Fruit fly (Drosophila melanogaster) whole organism, embryonic: ENCODE results near the gene Pde9.

Source experiments
- Aef1 ChIP-seq: fragments of 200-800 bp; sonication (Bioruptor generic); IDR thresholded peaks from 3 replicates; pipeline ENCODE4 v1.3.6; 2022; ENCODE audit warnings: missing biosample characterization, missing genetic modification characterization
- Antp ChIP-seq: fragments of 200-800 bp; sonication (Bioruptor generic); optimal IDR thresholded peaks from 3 replicates; lab custom pipeline; 2016; ENCODE audit warnings: missing biosample characterization, missing genetic modification characterization
- Atf-2 ChIP-seq: fragments of 200-800 bp; sonication (Bioruptor generic); optimal IDR thresholded peaks from 2 replicates; lab custom pipeline; 2016; ENCODE audit warnings: missing biosample characterization, missing genetic modification characterization
- B-H1 ChIP-seq: fragments of 200-800 bp; sonication (Bioruptor generic); IDR thresholded peaks from 3 replicates; pipeline ENCODE4 v1.3.6; 2022; ENCODE audit warnings: missing biosample characterization, missing genetic modification characterization
- CG1024 ChIP-seq: fragments of 200-800 bp; sonication (Bioruptor generic); IDR thresholded peaks from 2 replicates; pipeline ENCODE4 v1.3.6; 2022; ENCODE audit warnings: missing biosample characterization, missing genetic modification characterization
- CG11093 ChIP-seq: fragments of 200-800 bp; sonication (Bioruptor generic); IDR thresholded peaks from 3 replicates; pipeline ENCODE4 v1.3.6; 2022; ENCODE audit warnings: missing biosample characterization, missing genetic modification characterization
- CG11504 ChIP-seq: fragments of 200-800 bp; sonication (Bioruptor generic); optimal IDR thresholded peaks from 3 replicates; lab custom pipeline; 2019; ENCODE audit warnings: missing biosample characterization, mild to moderate bottlenecking, missing genetic modification characterization, moderate library complexity
- CG12236 ChIP-seq: fragments of 200-800 bp; sonication (Bioruptor generic); optimal IDR thresholded peaks from 2 replicates; lab custom pipeline; 2016; ENCODE audit warnings: missing biosample characterization, missing genetic modification characterization
- CG13123 ChIP-seq: fragments of 200-800 bp; sonication (Bioruptor generic); optimal IDR thresholded peaks from 2 replicates; lab custom pipeline; 2016; ENCODE audit warnings: missing biosample characterization, missing genetic modification characterization
- CG15269 ChIP-seq: fragments of 200-800 bp; sonication (Bioruptor generic); optimal IDR thresholded peaks from 2 replicates; lab custom pipeline; 2018; ENCODE audit warnings: missing biosample characterization, mild to moderate bottlenecking, missing genetic modification characterization, moderate library complexity
- CG15479 ChIP-seq: fragments of 200-800 bp; sonication (Bioruptor generic); optimal IDR thresholded peaks from 3 replicates; lab custom pipeline; 2019; ENCODE audit warnings: missing biosample characterization, mild to moderate bottlenecking, missing genetic modification characterization, moderate library complexity
- CG17361 ChIP-seq: fragments of 200-800 bp; sonication (Bioruptor generic); IDR thresholded peaks from 3 replicates; pipeline ENCODE4 v1.3.6; 2022; ENCODE audit warnings: missing biosample characterization, missing genetic modification characterization
- CG2202 ChIP-seq: fragments of 200-800 bp; sonication (Bioruptor generic); optimal IDR thresholded peaks from 2 replicates; lab custom pipeline; 2018; ENCODE audit warnings: missing biosample characterization, mild to moderate bottlenecking, missing genetic modification characterization
- CG33557 ChIP-seq: fragments of 200-800 bp; sonication (Bioruptor generic); optimal IDR thresholded peaks from 2 replicates; lab custom pipeline; 2019; ENCODE audit warnings: missing biosample characterization, mild to moderate bottlenecking, missing genetic modification characterization, moderate library complexity
- CG4820 ChIP-seq: fragments of 200-800 bp; sonication (Bioruptor generic); optimal IDR thresholded peaks from 3 replicates; lab custom pipeline; 2016; ENCODE audit warnings: missing biosample characterization, missing genetic modification characterization
- CG6683 ChIP-seq: fragments of 200-800 bp; sonication (Bioruptor generic); optimal IDR thresholded peaks from 2 replicates; lab custom pipeline; 2017; ENCODE audit warnings: missing biosample characterization, mild to moderate bottlenecking, missing genetic modification characterization, missing genetic modification reagents
- CG6765 ChIP-seq: fragments of 200-800 bp; sonication (Bioruptor generic); optimal IDR thresholded peaks from 3 replicates; lab custom pipeline; 2017; ENCODE audit warnings: missing biosample characterization, mild to moderate bottlenecking, missing genetic modification characterization
- CG6854 ChIP-seq: fragments of 200-800 bp; sonication (Bioruptor generic); optimal IDR thresholded peaks from 3 replicates; lab custom pipeline; 2017; ENCODE audit warnings: missing biosample characterization, mild to moderate bottlenecking, missing genetic modification characterization
- CG7271 ChIP-seq: fragments of 200-800 bp; sonication (Bioruptor generic); optimal IDR thresholded peaks from 2 replicates; lab custom pipeline; 2018; ENCODE audit warnings: missing biosample characterization, mild to moderate bottlenecking, missing genetic modification characterization, moderate library complexity
- CG7987 ChIP-seq: fragments of 200-800 bp; sonication (Bioruptor generic); optimal IDR thresholded peaks from 2 replicates; lab custom pipeline; 2018; ENCODE audit warnings: missing biosample characterization, mild to moderate bottlenecking, missing genetic modification characterization, moderate library complexity
- CrebB ChIP-seq: fragments of 200-800 bp; sonication (Bioruptor generic); optimal IDR thresholded peaks from 3 replicates; lab custom pipeline; 2018; ENCODE audit warnings: missing biosample characterization, mild to moderate bottlenecking, missing genetic modification characterization
- D19A ChIP-seq: fragments of 200-800 bp; optimal IDR thresholded peaks from 3 replicates; lab custom pipeline; 2019; ENCODE audit warnings: missing biosample characterization, mild to moderate bottlenecking, missing genetic modification characterization, moderate library complexity
- Drgx ChIP-seq: fragments of 200-800 bp; sonication (Bioruptor generic); IDR thresholded peaks from 2 replicates; pipeline ENCODE4 v1.3.6; 2022; ENCODE audit warnings: missing biosample characterization, missing genetic modification characterization
- GATAe ChIP-seq: fragments of 200-800 bp; sonication (Bioruptor generic); conservative IDR thresholded peaks from 2 replicates; pipeline ENCODE4 v1.3.6; 2022; ENCODE audit warnings: missing biosample characterization, missing genetic modification characterization
- Gug ChIP-seq: fragments of 200-800 bp; sonication (Bioruptor generic); IDR thresholded peaks from 4 replicates; pipeline ENCODE4 v1.3.6; 2022; ENCODE audit warnings: missing biosample characterization, missing genetic modification characterization
- Hr39 ChIP-seq: fragments of >200 bp; optimal IDR thresholded peaks from 2 replicates; lab custom pipeline; 2017
- Hr51 ChIP-seq, 2 experiments: fragments of 200-800 bp; sonication (Bioruptor generic); optimal IDR thresholded peaks; 2 replicates in 1 of 2; 3 replicates in 1 of 2; lab custom pipeline; 2016 to 2018; ENCODE audit warnings: missing biosample characterization in 2 of 2, missing genetic modification characterization in 2 of 2, mild to moderate bottlenecking in 1 of 2, moderate library complexity in 1 of 2
- Lhr ChIP-seq: fragments of 200-800 bp; sonication (Bioruptor generic); optimal IDR thresholded peaks from 3 replicates; lab custom pipeline; 2017; ENCODE audit warnings: mild to moderate bottlenecking, missing biosample characterization, missing genetic modification reagents, missing genetic modification characterization
- MESR4 ChIP-seq: fragments of 200-800 bp; sonication (Bioruptor generic); optimal IDR thresholded peaks from 2 replicates; lab custom pipeline; 2018; ENCODE audit warnings: missing biosample characterization, mild to moderate bottlenecking, missing genetic modification characterization, moderate library complexity
- Mes4 ChIP-seq: fragments of 200-800 bp; sonication (Bioruptor generic); optimal IDR thresholded peaks from 2 replicates; lab custom pipeline; 2016; ENCODE audit warnings: missing biosample characterization, missing genetic modification characterization
- Mrtf ChIP-seq: fragments of 200-800 bp; sonication (Bioruptor generic); IDR thresholded peaks from 3 replicates; pipeline ENCODE4 v1.3.6; 2022; ENCODE audit warnings: missing biosample characterization, missing genetic modification characterization
- Nf-YB ChIP-seq: fragments of 200-800 bp; sonication (Bioruptor generic); optimal IDR thresholded peaks from 3 replicates; lab custom pipeline; 2019; ENCODE audit warnings: missing biosample characterization, mild to moderate bottlenecking, missing genetic modification characterization, moderate library complexity
- Ptx1 ChIP-seq: fragments of 200-800 bp; sonication (Bioruptor generic); IDR thresholded peaks from 2 replicates; pipeline ENCODE4 v1.3.6; 2022; ENCODE audit warnings: missing biosample characterization, missing genetic modification characterization
- Usf ChIP-seq: fragments of 200-800 bp; sonication (Bioruptor generic); optimal IDR thresholded peaks from 2 replicates; lab custom pipeline; 2017; ENCODE audit warnings: missing genotype, missing biosample characterization, missing genetic modification characterization
- ase ChIP-seq: fragments of 200-800 bp; sonication (Bioruptor generic); IDR thresholded peaks from 3 replicates; pipeline ENCODE4 v1.3.6; 2022; ENCODE audit warnings: missing biosample characterization, missing genetic modification characterization
- dm ChIP-seq: fragments of 200-800 bp; sonication (Bioruptor generic); optimal IDR thresholded peaks from 3 replicates; lab custom pipeline; 2016; ENCODE audit warnings: missing biosample characterization, missing genetic modification characterization
- esg ChIP-seq: fragments of 200-800 bp; sonication (Bioruptor generic); conservative IDR thresholded peaks from 2 replicates; pipeline ENCODE4 v1.3.6; 2022; ENCODE audit warnings: missing biosample characterization, missing genetic modification characterization
- exex ChIP-seq: fragments of 200-800 bp; sonication (Bioruptor generic); optimal IDR thresholded peaks from 4 replicates; lab custom pipeline; 2018; ENCODE audit warnings: missing biosample characterization, mild to moderate bottlenecking, missing genetic modification characterization, moderate library complexity
- fd96Cb ChIP-seq: fragments of 200-800 bp; sonication (Bioruptor generic); optimal IDR thresholded peaks from 2 replicates; lab custom pipeline; 2018; ENCODE audit warnings: missing biosample characterization, mild to moderate bottlenecking, missing genetic modification characterization, moderate library complexity
- gsb-n ChIP-seq: fragments of 200-800 bp; sonication (Bioruptor generic); optimal IDR thresholded peaks from 3 replicates; lab custom pipeline; 2018; ENCODE audit warnings: missing biosample characterization, mild to moderate bottlenecking, missing genetic modification characterization
- her ChIP-seq: fragments of 200-800 bp; sonication (Bioruptor generic); optimal IDR thresholded peaks from 2 replicates; lab custom pipeline; 2016; ENCODE audit warnings: missing biosample characterization, missing genetic modification characterization
- ind ChIP-seq: fragments of 200-800 bp; sonication (Bioruptor generic); optimal IDR thresholded peaks from 3 replicates; lab custom pipeline; 2016; ENCODE audit warnings: missing biosample characterization, missing genetic modification characterization
- kah ChIP-seq: fragments of 200-800 bp; sonication (Bioruptor generic); optimal IDR thresholded peaks from 2 replicates; lab custom pipeline; 2018; ENCODE audit warnings: missing biosample characterization, mild to moderate bottlenecking, missing genetic modification characterization
- odd ChIP-seq: fragments of 200-800 bp; sonication (Bioruptor generic); optimal IDR thresholded peaks from 2 replicates; lab custom pipeline; 2017; ENCODE audit warnings: missing biosample characterization, mild to moderate bottlenecking, missing genetic modification characterization
- psq ChIP-seq: fragments of 200-800 bp; sonication (Bioruptor generic); optimal IDR thresholded peaks from 2 replicates; lab custom pipeline; 2017; ENCODE audit warnings: missing biosample characterization, missing genetic modification characterization
- pzg ChIP-seq: fragments of 200-800 bp; sonication (Bioruptor generic); optimal IDR thresholded peaks from 3 replicates; lab custom pipeline; 2018; ENCODE audit warnings: missing biosample characterization, mild to moderate bottlenecking, missing genetic modification characterization, moderate library complexity
- tx ChIP-seq: fragments of 200-800 bp; sonication (Bioruptor generic); optimal IDR thresholded peaks from 2 replicates; lab custom pipeline; 2016; ENCODE audit warnings: missing biosample characterization, missing genetic modification characterization
- unpg ChIP-seq: fragments of 200-800 bp; sonication (Bioruptor generic); optimal IDR thresholded peaks from 3 replicates; lab custom pipeline; 2018; ENCODE audit warnings: missing biosample characterization, mild to moderate bottlenecking, missing genetic modification characterization, moderate library complexity
- wek ChIP-seq: fragments of 200-800 bp; sonication (Bioruptor generic); optimal IDR thresholded peaks from 3 replicates; lab custom pipeline; 2018; ENCODE audit warnings: missing biosample characterization, mild to moderate bottlenecking, missing genetic modification characterization, moderate library complexity
- z ChIP-seq: fragments of 200-800 bp; sonication (Bioruptor generic); IDR thresholded peaks from 3 replicates; pipeline ENCODE4 v1.3.6; 2022; ENCODE audit warnings: missing biosample characterization, missing genetic modification characterization

The Pde9 gene

dm6 chrX:12750928-12751631 lies 146.0 kb downstream of the Pde9 start (continued):
- peak; percentile 98 for TF ChIP-seq D19A (tag; lab: Kevin White, UChicago)
- TF ChIP-seq ase: peak; percentile 99
- TF ChIP-seq tx (GFP tag; lab: Kevin White, UChicago): peak; percentile 100
- peak; percentile 99 for TF ChIP-seq GATAe (GFP tag; lab: Robert Waterston, UW)
- TF ChIP-seq gsb-n (tag; lab: Kevin White, UChicago): peak; percentile 99
- no peak for TF ChIP-seq Hr39
- peak; percentile 99 for TF ChIP-seq Usf (GFP tag; lab: Kevin White, UChicago)
- peak; percentile 94 for TF ChIP-seq wek
- TF ChIP-seq Lhr (GFP tag; lab: Kevin White, UChicago): peak; percentile 99
- TF ChIP-seq fd96Cb (tag; lab: Kevin White, UChicago): peak; percentile 100
- peak; percentile 98 for TF ChIP-seq CG13123 (GFP tag; lab: Kevin White, UChicago)
- TF ChIP-seq Hr51 (GFP tag; optimal IDR thresholded peaks at IDR 0.05; lab: Kevin White, UChicago): peak; percentile 99 to 100
- TF ChIP-seq z (GFP tag; lab: Robert Waterston, UW): peak; percentile 71; the same call in 2 of the 3 replicates
- peak; percentile 100 for TF ChIP-seq Drgx (GFP tag; lab: Robert Waterston, UW)
- peak; percentile 99 for TF ChIP-seq Antp (GFP tag; lab: Kevin White, UChicago)
- TF ChIP-seq CG6683 (GFP tag; lab: Kevin White, UChicago): peak; percentile 99
- peak; percentile 100 for TF ChIP-seq Atf-2 (GFP tag; lab: Kevin White, UChicago)
- peak; percentile 99 for TF ChIP-seq CrebB (tag; lab: Kevin White, UChicago)
- peak; percentile 93 for TF ChIP-seq Nf-YB (GFP tag; lab: Kevin White, UChicago)
- TF ChIP-seq CG12236 (GFP tag; lab: Kevin White, UChicago): peak; percentile 99
- TF ChIP-seq kah (GFP tag; lab: Kevin White, UChicago): peak; percentile 98
- TF ChIP-seq psq (GFP tag; lab: Kevin White, UChicago): peak; percentile 95
- peak; percentile 99 for TF ChIP-seq CG33557 (GFP tag; lab: Kevin White, UChicago)
- TF ChIP-seq CG4820 (GFP tag; lab: Kevin White, UChicago): peak; percentile 99
- TF ChIP-seq CG11504 (tag; lab: Kevin White, UChicago): peak; percentile 99
- peak; percentile 100 for TF ChIP-seq exex (tag; lab: Kevin White, UChicago)
- peak; percentile 97 for TF ChIP-seq CG7987 (GFP tag; lab: Kevin White, UChicago)
- TF ChIP-seq CG7271 (tag; lab: Kevin White, UChicago): peak; percentile 96
- peak; percentile 99 for TF ChIP-seq B-H1
- peak; percentile 100 for TF ChIP-seq odd (GFP tag; lab: Kevin White, UChicago)
- peak; percentile 100 for TF ChIP-seq CG17361 (GFP tag; lab: Robert Waterston, UW)
- peak; percentile 99 for TF ChIP-seq CG11093 (GFP tag; lab: Robert Waterston, UW)
- peak; percentile 100 for TF ChIP-seq CG6765 (GFP tag; lab: Kevin White, UChicago)
- peak; percentile 100 for TF ChIP-seq Mrtf (GFP tag; lab: Robert Waterston, UW)
- TF ChIP-seq unpg: peak; percentile 100
- peak; percentile 100 for TF ChIP-seq CG15269 (tag; lab: Kevin White, UChicago)
- TF ChIP-seq CG15479: peak; percentile 95
- TF ChIP-seq CG6854 (GFP tag; lab: Kevin White, UChicago): peak; percentile 100
- TF ChIP-seq CG2202: peak; percentile 95
- peak; percentile 46 for TF ChIP-seq pzg (GFP tag; lab: Kevin White, UChicago)
- TF ChIP-seq Aef1 (GFP tag; lab: Robert Waterston, UW): peak; percentile 100
- TF ChIP-seq Gug (GFP tag; lab: Robert Waterston, UW): peak; percentile 99
- TF ChIP-seq Mes4: peak; percentile 100
- peak; percentile 96 for TF ChIP-seq CG1024 (GFP tag; lab: Robert Waterston, UW)
- TF ChIP-seq esg (GFP tag; lab: Robert Waterston, UW): peak; percentile 99
- TF ChIP-seq ind (GFP tag; lab: Kevin White, UChicago): peak; percentile 100
- peak; percentile 100 for TF ChIP-seq Ptx1
- TF ChIP-seq dm: peak; percentile 100
- peak; percentile 81 for TF ChIP-seq MESR4 (GFP tag; lab: Kevin White, UChicago)
- TF ChIP-seq her: peak; percentile 98
